Worm (Caenorhabditis elegans) whole organism, L2 larva: ENCODE measurements around the gene F40F8.12.

ENCODE experiments used
- C34F6.9 ChIP-seq: fragments of 150-350 bp; optimal IDR thresholded peaks from 2 replicates; lab custom pipeline; 2014; ENCODE audit warnings: missing biosample characterization, missing genetic modification characterization
- R02D3.7 ChIP-seq: fragments of 150-350 bp; optimal IDR thresholded peaks from 2 replicates; lab custom pipeline; 2014; ENCODE audit warnings: missing biosample characterization, missing genetic modification characterization
- Y55F3AM.14 ChIP-seq: fragments of 200-800 bp; sonication (Bioruptor generic); optimal IDR thresholded peaks from 2 replicates; lab custom pipeline; 2018; ENCODE audit warnings: mild to moderate bottlenecking, missing genetic modification characterization, missing compliant biosample characterization
- ZK546.5 ChIP-seq: sonication (generic microtip); optimal IDR thresholded peaks from 2 replicates; lab custom pipeline; 2017; ENCODE audit warnings: missing biosample characterization, missing genetic modification characterization
- alr-1 ChIP-seq: fragments of 150-350 bp; optimal IDR thresholded peaks from 2 replicates; lab custom pipeline; 2014; ENCODE audit warnings: missing biosample characterization, missing genetic modification characterization
- aly-2 ChIP-seq: fragments of 150-350 bp; optimal IDR thresholded peaks from 2 replicates; lab custom pipeline; 2014; ENCODE audit warnings: missing biosample characterization, missing genetic modification characterization
- ama-1 ChIP-seq: fragments of 150-350 bp; optimal IDR thresholded peaks from 2 replicates; lab custom pipeline; 2018; ENCODE audit warnings: inconsistent platforms
- ceh-82 ChIP-seq: fragments of 150-350 bp; optimal IDR thresholded peaks from 2 replicates; lab custom pipeline; 2014; ENCODE audit warnings: missing biosample characterization, missing genetic modification characterization
- crh-2 ChIP-seq: sonication (generic microtip); optimal IDR thresholded peaks from 2 replicates; lab custom pipeline; 2017; ENCODE audit warnings: missing biosample characterization, missing genetic modification characterization
- dmd-4 ChIP-seq: sonication (generic microtip); optimal IDR thresholded peaks from 2 replicates; lab custom pipeline; 2017; ENCODE audit warnings: missing biosample characterization, missing genetic modification characterization
- egl-27 ChIP-seq: sonication (generic microtip); optimal IDR thresholded peaks from 3 replicates; lab custom pipeline; 2017; ENCODE audit warnings: missing biosample characterization, missing genetic modification reagents, missing genetic modification characterization
- elt-1 ChIP-seq: fragments of 150-350 bp; optimal IDR thresholded peaks from 2 replicates; lab custom pipeline; 2014; ENCODE audit warnings: missing biosample characterization, missing genetic modification characterization
- fos-1 ChIP-seq: fragments of 150-350 bp; optimal IDR thresholded peaks from 2 replicates; lab custom pipeline; 2014; ENCODE audit warnings: missing biosample characterization, missing genetic modification characterization
- lin-11 ChIP-seq: fragments of 150-350 bp; sonication (generic microtip); optimal IDR thresholded peaks from 2 replicates; lab custom pipeline; 2014; ENCODE audit warnings: missing biosample characterization, missing genetic modification characterization, inconsistent platforms, mixed read lengths
- lin-13 ChIP-seq: fragments of 150-350 bp; optimal IDR thresholded peaks from 2 replicates; lab custom pipeline; 2014; ENCODE audit warnings: missing biosample characterization, missing genetic modification reagents, missing genetic modification characterization
- lin-39 ChIP-seq: fragments of 150-350 bp; optimal IDR thresholded peaks from 2 replicates; lab custom pipeline; 2014; ENCODE audit warnings: missing biosample characterization, missing genetic modification reagents, missing genetic modification characterization
- lsy-2 ChIP-seq, 2 experiments: fragments of 150-350 bp in 1 of 2; sonication (generic microtip) in 1 of 2; optimal IDR thresholded peaks; 2 replicates each; lab custom pipeline; 2014 to 2017; ENCODE audit warnings: missing biosample characterization in 2 of 2, missing genetic modification characterization in 2 of 2
- mbf-1 ChIP-seq: sonication (generic microtip); optimal IDR thresholded peaks from 2 replicates; lab custom pipeline; 2017; ENCODE audit warnings: missing biosample characterization, missing genetic modification characterization
- mdl-1 ChIP-seq, 2 experiments: fragments of 150-350 bp in 1 of 2; sonication (generic microtip) in 1 of 2; optimal IDR thresholded peaks; 2 replicates each; lab custom pipeline; 2017; ENCODE audit warnings: missing biosample characterization in 2 of 2, missing genetic modification characterization in 2 of 2
- nhr-10 ChIP-seq: sonication (generic microtip); optimal IDR thresholded peaks from 2 replicates; lab custom pipeline; 2017; ENCODE audit warnings: missing biosample characterization, missing genetic modification characterization
- nhr-11 ChIP-seq: fragments of 150-350 bp; optimal IDR thresholded peaks from 2 replicates; lab custom pipeline; 2014; ENCODE audit warnings: missing biosample characterization, missing genetic modification characterization
- nhr-12 ChIP-seq: fragments of 150-350 bp; optimal IDR thresholded peaks from 2 replicates; lab custom pipeline; 2014; ENCODE audit warnings: missing biosample characterization, missing genetic modification characterization
- nhr-23 ChIP-seq: fragments of 150-350 bp; optimal IDR thresholded peaks from 2 replicates; lab custom pipeline; 2014; ENCODE audit warnings: missing biosample characterization, missing genetic modification reagents, missing genetic modification characterization
- nhr-25 ChIP-seq: fragments of 150-350 bp; sonication (generic microtip); optimal IDR thresholded peaks from 3 replicates; lab custom pipeline; 2014; ENCODE audit warnings: missing biosample characterization, missing genetic modification characterization
- nhr-77 ChIP-seq: fragments of 150-350 bp; optimal IDR thresholded peaks from 2 replicates; lab custom pipeline; 2014; ENCODE audit warnings: missing biosample characterization, missing genetic modification characterization
- peb-1 ChIP-seq: fragments of 150-350 bp; optimal IDR thresholded peaks from 2 replicates; lab custom pipeline; 2014; ENCODE audit warnings: missing biosample characterization, missing genetic modification characterization
- sem-4 ChIP-seq: fragments of 150-350 bp; optimal IDR thresholded peaks from 2 replicates; lab custom pipeline; 2014; ENCODE audit warnings: missing biosample characterization, missing genetic modification reagents, missing genetic modification characterization
- sma-3 ChIP-seq: sonication (generic microtip); optimal IDR thresholded peaks from 2 replicates; lab custom pipeline; 2016; ENCODE audit warnings: missing genetic modification reagents, missing genetic modification characterization, missing compliant biosample characterization
- sma-9 ChIP-seq, 2 experiments: fragments of 150-350 bp in 1 of 2; sonication (generic microtip) in 1 of 2; optimal IDR thresholded peaks; 2 replicates each; lab custom pipeline; 2014 to 2016; ENCODE audit warnings: missing genetic modification characterization in 2 of 2, mild to moderate bottlenecking in 1 of 2, missing biosample characterization in 1 of 2, missing compliant biosample characterization in 1 of 2, missing genetic modification reagents in 1 of 2, moderate library complexity in 1 of 2
- snpc-4 ChIP-seq: fragments of 150-350 bp; optimal IDR thresholded peaks from 2 replicates; lab custom pipeline; 2014; ENCODE audit warnings: missing biosample characterization, missing genetic modification characterization
- unc-39 ChIP-seq: fragments of 150-350 bp; optimal IDR thresholded peaks from 2 replicates; lab custom pipeline; 2014; ENCODE audit warnings: missing biosample characterization, missing genetic modification characterization
- unc-62 ChIP-seq: fragments of 150-350 bp; optimal IDR thresholded peaks from 2 replicates; lab custom pipeline; 2014; ENCODE audit warnings: missing biosample characterization, missing genetic modification reagents, missing genetic modification characterization
- zag-1 ChIP-seq: fragments of 150-350 bp; optimal IDR thresholded peaks from 2 replicates; lab custom pipeline; 2014; ENCODE audit warnings: missing biosample characterization, missing genetic modification characterization
- ztf-4 ChIP-seq: fragments of 150-350 bp; optimal IDR thresholded peaks from 2 replicates; lab custom pipeline; 2014; ENCODE audit warnings: missing biosample characterization, missing genetic modification characterization

F40F8.12 gene

ce11 chrII:11091577-11091976, 38.0 kb upstream of the F40F8.12 start:
- TF ChIP-seq C34F6.9 (no peak), peb-1 (tag; lab: Kevin White, UChicago) (no peak), zag-1 (tag; lab: Kevin White, UChicago) (no peak), mdl-1 (tag; optimal IDR thresholded peaks at IDR 0.05; lab: Kevin White, UChicago) (no peak), ZK546.5 (tag; lab: Kevin White, UChicago) (no peak), sma-3 (GFP tag; lab: Kevin White, UChicago) (no peak), snpc-4 (tag; lab: Kevin White, UChicago) (no peak), lin-13 (no peak), dmd-4 (tag; lab: Kevin White, UChicago) (no peak), nhr-23 (tag; lab: Kevin White, UChicago) (no peak), nhr-25 (tag; lab: Kevin White, UChicago) (no peak), ama-1 (lab: Kevin White, UChicago) (no peak), aly-2 (tag; lab: Kevin White, UChicago) (no peak), R02D3.7 (tag; lab: Kevin White, UChicago) (no peak), fos-1 (tag; lab: Kevin White, UChicago) (no peak), nhr-12 (tag; lab: Kevin White, UChicago) (no peak), mbf-1 (tag; lab: Kevin White, UChicago) (no peak), elt-1 (tag; lab: Kevin White, UChicago) (no peak), unc-62 (GFP tag; lab: Kevin White, UChicago) (no peak), ceh-82 (tag; lab: Kevin White, UChicago) (no peak)

ce11 chrII:11092413-11092812, 37.2 kb upstream of the F40F8.12 start, which contains the start of gene rpl-42:
Gene rpl-42 (plus strand): TSS chrII:11092713.
- TF ChIP-seq ceh-82 (tag; lab: Kevin White, UChicago) (no peak), lin-13 (no peak), R02D3.7 (tag; lab: Kevin White, UChicago) (no peak), nhr-77 (tag; lab: Kevin White, UChicago) (no peak), crh-2 (tag; lab: Kevin White, UChicago) (no peak)

- no peak for TF ChIP-seq Y55F3AM.14
- no peak for TF ChIP-seq ztf-4 (tag; lab: Kevin White, UChicago)
- no peak for TF ChIP-seq egl-27 (tag; lab: Kevin White, UChicago)
- no peak for TF ChIP-seq ceh-82 (tag; lab: Kevin White, UChicago)
- TF ChIP-seq mdl-1 (tag; optimal IDR thresholded peaks at IDR 0.05; lab: Kevin White, UChicago), result no peak
- no peak for TF ChIP-seq lsy-2 (tag; optimal IDR thresholded peaks at IDR 0.05; lab: Kevin White, UChicago)
- no peak for TF ChIP-seq aly-2 (tag; lab: Kevin White, UChicago)
- no peak for TF ChIP-seq nhr-10
- TF ChIP-seq sma-9 (GFP tag; optimal IDR thresholded peaks at IDR 0.05; lab: Kevin White, UChicago), result no peak
- no peak for TF ChIP-seq sma-9 (tag; optimal IDR thresholded peaks at IDR 0.05; lab: Kevin White, UChicago)
- TF ChIP-seq nhr-23 (tag; lab: Kevin White, UChicago), result no peak
- TF ChIP-seq elt-1 (tag; lab: Kevin White, UChicago), result no peak
- TF ChIP-seq nhr-25 (tag; lab: Kevin White, UChicago), result no peak
- TF ChIP-seq sem-4 (tag; lab: Kevin White, UChicago), result no peak
- no peak for TF ChIP-seq zag-1 (tag; lab: Kevin White, UChicago)
- TF ChIP-seq nhr-11 (tag; lab: Kevin White, UChicago), result no peak
- TF ChIP-seq lin-13, result no peak
- TF ChIP-seq lin-11 (tag; lab: Kevin White, UChicago), result no peak
- TF ChIP-seq snpc-4 (tag; lab: Kevin White, UChicago), result no peak
Observed at ce11 chrII:11094431-11094830, 35.2 kb upstream of the F40F8.12 start.

ce11 chrII:11096233-11096632, 33.4 kb upstream of the F40F8.12 start, which contains the start of gene nbs-1:
Gene nbs-1 (minus strand): TSS chrII:11096478.
- no peak for TF ChIP-seq lin-39
- no peak for TF ChIP-seq elt-1 (tag; lab: Kevin White, UChicago)
- no peak for TF ChIP-seq sem-4 (tag; lab: Kevin White, UChicago)
- no peak for TF ChIP-seq unc-39 (tag; lab: Kevin White, UChicago)
- TF ChIP-seq ZK546.5 (tag; lab: Kevin White, UChicago), result no peak
- no peak for TF ChIP-seq lsy-2 (tag; optimal IDR thresholded peaks at IDR 0.05; lab: Kevin White, UChicago)
- TF ChIP-seq R02D3.7 (tag; lab: Kevin White, UChicago), result no peak
- TF ChIP-seq lin-11 (tag; lab: Kevin White, UChicago), result no peak
- no peak for TF ChIP-seq ceh-82 (tag; lab: Kevin White, UChicago)
- no peak for TF ChIP-seq alr-1 (tag; lab: Kevin White, UChicago)
- no peak for TF ChIP-seq nhr-25 (tag; lab: Kevin White, UChicago)
